Worm (Caenorhabditis elegans) whole organism, late embryonic: Measurements from ENCODE around the gene Y41E3.8.
A peak's percentile ranks its signal among the peaks of the same experiment; 100 is the strongest.

Source experiments
- fkh-10 ChIP-seq: fragments of 150-350 bp; optimal IDR thresholded peaks from 2 replicates; lab custom pipeline; 2014; ENCODE audit warnings: missing biosample characterization, missing genetic modification reagents, missing genetic modification characterization
- nfya-1 ChIP-seq: sonication (generic microtip); optimal IDR thresholded peaks from 2 replicates; lab custom pipeline; 2017; ENCODE audit warnings: missing genetic modification characterization, mild to moderate bottlenecking, missing compliant biosample characterization, antibody characterized with exemption, moderate library complexity
- nhr-11 ChIP-seq: fragments of 150-350 bp; optimal IDR thresholded peaks from 2 replicates; lab custom pipeline; 2014; ENCODE audit warnings: missing biosample characterization, missing genetic modification characterization
- rnt-1 ChIP-seq: sonication (generic microtip); optimal IDR thresholded peaks from 2 replicates; lab custom pipeline; 2016; ENCODE audit warnings: missing genetic modification characterization, missing compliant biosample characterization

ce11 chrIV:15039477-15039876, 10.7 kb upstream of the Y41E3.8 start, which contains the start of gene hrpu-1:
- TF ChIP-seq rnt-1 (tag; lab: Kevin White, UChicago) (no peak), nfya-1 (peak; percentile 76), fkh-10 (GFP tag; lab: Kevin White, UChicago) (no peak), nhr-11 (no peak)
